Fruit fly (Drosophila melanogaster): ENCODE data around the gene CG1662.

The CG1662 gene

DNA sequence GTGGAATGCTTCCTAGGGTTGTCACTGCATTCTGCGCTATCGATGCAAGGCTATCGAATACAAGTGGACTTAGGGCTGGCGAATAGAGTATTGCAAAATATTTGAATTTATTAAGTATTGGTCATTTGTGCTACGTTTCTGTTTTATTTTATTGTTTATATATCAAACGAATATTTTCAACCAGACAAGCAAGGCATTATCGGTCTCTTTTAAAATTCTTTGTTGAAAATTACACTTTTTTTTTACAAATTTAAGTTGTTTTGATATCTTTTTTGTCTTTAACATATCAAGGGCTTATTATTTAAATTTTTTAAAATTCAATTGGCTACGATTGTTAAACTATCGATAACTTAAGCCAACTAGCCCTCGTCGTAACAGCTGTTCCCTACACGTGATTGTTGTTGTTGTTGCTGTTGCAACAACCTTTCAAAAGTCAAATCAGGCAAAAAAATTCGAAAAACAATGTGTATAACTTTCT lies at the start of gene CG1662, which contains the start of gene Ype (continued):
- peak; percentile 29 for TF ChIP-seq CG17802 (tag; optimal IDR thresholded peaks at IDR 0.05)
- TF ChIP-seq Dip2 (GFP tag; IDR thresholded peaks at IDR 0.05), result no peak
- TF ChIP-seq CG16815 (GFP tag; optimal IDR thresholded peaks at IDR 0.05), result peak; percentile 66
- TF ChIP-seq ftz-f1 (GFP tag; optimal IDR thresholded peaks at IDR 0.05), result peak; percentile 11
- TF ChIP-seq ems (GFP tag; optimal IDR thresholded peaks at IDR 0.05), result peak; percentile 60
- TF ChIP-seq pho (GFP tag; optimal IDR thresholded peaks at IDR 0.05), result peak; percentile 77
- peak; percentile 71 to 74 for TF ChIP-seq Pdp1 (GFP tag; optimal IDR thresholded peaks at IDR 0.05)
- TF ChIP-seq yki (optimal IDR thresholded peaks at IDR 0.05), result no peak
- TF ChIP-seq MTF-1 (GFP tag; optimal IDR thresholded peaks at IDR 0.05; ENCODE audit: borderline replicate concordance), result no peak
- TF ChIP-seq run (tag; optimal IDR thresholded peaks at IDR 0.05), result no peak
- peak; percentile 72 for TF ChIP-seq dysf (GFP tag; IDR thresholded peaks at IDR 0.05)
- TF ChIP-seq sd (tag; optimal IDR thresholded peaks at IDR 0.05), result peak; percentile 96
- TF ChIP-seq wek (GFP tag; optimal IDR thresholded peaks at IDR 0.05), result no peak
- TF ChIP-seq Hr78 (GFP tag; optimal IDR thresholded peaks at IDR 0.05), result no peak
- TF ChIP-seq CG8359 (GFP tag; optimal IDR thresholded peaks at IDR 0.05; ENCODE audit: borderline replicate concordance), result no peak
- TF ChIP-seq Hmr (GFP tag; optimal IDR thresholded peaks at IDR 0.05), result peak; percentile 67
- no peak for TF ChIP-seq ac (GFP tag; optimal IDR thresholded peaks at IDR 0.05)
- TF ChIP-seq Hand (GFP tag; optimal IDR thresholded peaks at IDR 0.05), result no peak
- TF ChIP-seq CG15696 (tag; optimal IDR thresholded peaks at IDR 0.05), result peak; percentile 83
- TF ChIP-seq CG17912 (GFP tag; optimal IDR thresholded peaks at IDR 0.05), result no peak
- peak; percentile 45; the same call in 1 of the 2 replicates for TF ChIP-seq ranshi (GFP tag; IDR thresholded peaks at IDR 0.05)
- no peak for TF ChIP-seq CG3726 (GFP tag; IDR thresholded peaks at IDR 0.05)
- TF ChIP-seq Gsc (GFP tag; IDR thresholded peaks at IDR 0.05), result no peak
- peak; percentile 28 for TF ChIP-seq emc (GFP tag; optimal IDR thresholded peaks at IDR 0.05)
- no peak for TF ChIP-seq CG6254 (GFP tag; optimal IDR thresholded peaks at IDR 0.05)
- no peak for TF ChIP-seq Stat92E (GFP tag; optimal IDR thresholded peaks at IDR 0.05)
- TF ChIP-seq CG15011 (GFP tag; optimal IDR thresholded peaks at IDR 0.05), result peak; percentile 32
- TF ChIP-seq H2.0 (GFP tag; IDR thresholded peaks at IDR 0.05), result peak; percentile 46
- no peak for TF ChIP-seq gro (GFP tag; optimal IDR thresholded peaks at IDR 0.05)
- no peak for TF ChIP-seq fd102C (GFP tag; optimal IDR thresholded peaks at IDR 0.05)
- TF ChIP-seq GATAe (GFP tag; conservative IDR thresholded peaks at IDR 0.05), result no peak
- peak; percentile 48 for TF ChIP-seq Myb (GFP tag; optimal IDR thresholded peaks at IDR 0.05)
- TF ChIP-seq oc (tag; optimal IDR thresholded peaks at IDR 0.05), result peak; percentile 84
- TF ChIP-seq CG12071 (GFP tag; optimal IDR thresholded peaks at IDR 0.05), result no peak
- peak; percentile 69 for TF ChIP-seq CG15479 (GFP tag; optimal IDR thresholded peaks at IDR 0.05)
- TF ChIP-seq CG12299 (tag; optimal IDR thresholded peaks at IDR 0.05), result peak; percentile 56
- TF ChIP-seq CG1233 (GFP tag; optimal IDR thresholded peaks at IDR 0.05), result peak; percentile 67
- peak; percentile 69 for TF ChIP-seq Dbx (GFP tag; IDR thresholded peaks at IDR 0.05)
- TF ChIP-seq sc (optimal IDR thresholded peaks at IDR 0.05), result no peak
- peak; percentile 15 for TF ChIP-seq sc (GFP tag; optimal IDR thresholded peaks at IDR 0.05)
- TF ChIP-seq CG18011 (GFP tag; optimal IDR thresholded peaks at IDR 0.05), result peak; percentile 15
- 0 out of 2 replicates have a peak, but pooled peaks have one; percentile 31 for TF ChIP-seq Ada2b (GFP tag; IDR thresholded peaks at IDR 0.05)
- no peak for TF ChIP-seq CG10565 (GFP tag; optimal IDR thresholded peaks at IDR 0.05)
- TF ChIP-seq Dip3 (GFP tag; optimal IDR thresholded peaks at IDR 0.05), result peak; percentile 72
- peak; percentile 79 for TF ChIP-seq CG12104 (GFP tag; optimal IDR thresholded peaks at IDR 0.05)
- TF ChIP-seq ci (GFP tag; IDR thresholded peaks at IDR 0.05), result peak; percentile 52; the same call in 1 of the 3 replicates
- TF ChIP-seq trh (GFP tag; optimal IDR thresholded peaks at IDR 0.05), result peak; percentile 4
- no peak for TF ChIP-seq fru (optimal IDR thresholded peaks at IDR 0.05)
- TF ChIP-seq Hr39 (optimal IDR thresholded peaks at IDR 0.05), result no peak
- TF ChIP-seq fd3F (GFP tag; optimal IDR thresholded peaks at IDR 0.05), result peak; percentile 65
- peak; percentile 54 for TF ChIP-seq CG8944 (GFP tag; optimal IDR thresholded peaks at IDR 0.05)

Measured in whole organism, embryonic.